Worm (Caenorhabditis elegans) whole organism, L1 larva: ENCODE results near the gene Y70G10A.4.

Source experiments
- C04F5.9 ChIP-seq: sonication (generic microtip); optimal IDR thresholded peaks from 2 replicates; lab custom pipeline; 2016; ENCODE audit warnings: missing genetic modification characterization, missing compliant biosample characterization
- Y116A8C.19 ChIP-seq: sonication (generic microtip); optimal IDR thresholded peaks from 2 replicates; lab custom pipeline; 2016; ENCODE audit warnings: missing compliant biosample characterization, missing genetic modification characterization, borderline replicate concordance
- aly-2 ChIP-seq: fragments of 150-350 bp; optimal IDR thresholded peaks from 2 replicates; lab custom pipeline; 2014; ENCODE audit warnings: missing biosample characterization, missing genetic modification characterization
- ceh-82 ChIP-seq, 3 experiments: fragments of 150-350 bp in 1 of 3; sonication (generic microtip) in 2 of 3; optimal IDR thresholded peaks; 2 replicates each; lab custom pipeline; 2014 to 2017; ENCODE audit warnings: missing biosample characterization in 3 of 3, missing genetic modification characterization in 3 of 3
- dpl-1 ChIP-seq, 3 experiments: fragments of 150-350 bp in 2 of 3; sonication (generic microtip) in 1 of 3; optimal IDR thresholded peaks; 2 replicates each; lab custom pipeline; 2014 to 2017; ENCODE audit warnings: missing biosample characterization in 3 of 3, missing genetic modification characterization in 3 of 3, missing genetic modification reagents in 3 of 3
- isw-1 ChIP-seq: fragments of 200-800 bp; sonication (Bioruptor generic); IDR thresholded peaks from 2 replicates; pipeline ENCODE4 v1.3.6; 2022; ENCODE audit warnings: missing genetic modification characterization, missing compliant biosample characterization
- lin-35 ChIP-seq, 2 experiments: fragments of 150-350 bp; optimal IDR thresholded peaks; 2 replicates each; lab custom pipeline; 2014; ENCODE audit warnings: missing biosample characterization in 2 of 2, missing genetic modification characterization in 2 of 2, missing genetic modification reagents in 2 of 2
- lin-39 ChIP-seq: fragments of 150-350 bp; optimal IDR thresholded peaks from 2 replicates; lab custom pipeline; 2014; ENCODE audit warnings: missing biosample characterization, missing genetic modification reagents, missing genetic modification characterization
- nhr-11 ChIP-seq: fragments of 150-350 bp; optimal IDR thresholded peaks from 2 replicates; lab custom pipeline; 2014; ENCODE audit warnings: missing biosample characterization, missing genetic modification characterization
- nhr-28 ChIP-seq: fragments of 150-350 bp; optimal IDR thresholded peaks from 2 replicates; lab custom pipeline; 2014; ENCODE audit warnings: missing biosample characterization, missing genetic modification characterization
- nhr-47 ChIP-seq: sonication (generic microtip); optimal IDR thresholded peaks from 2 replicates; lab custom pipeline; 2016; ENCODE audit warnings: mild to moderate bottlenecking, missing genetic modification characterization, moderate library complexity, missing compliant biosample characterization
- snpc-4 ChIP-seq: fragments of 150-350 bp; optimal IDR thresholded peaks from 2 replicates; lab custom pipeline; 2014; ENCODE audit warnings: missing biosample characterization, missing genetic modification characterization
- ztf-11 ChIP-seq, 2 experiments: sonication (generic microtip); optimal IDR thresholded peaks; 2 replicates each; lab custom pipeline; 2016 to 2017; ENCODE audit warnings: missing genetic modification characterization in 2 of 2, missing biosample characterization in 1 of 2, missing compliant biosample characterization in 1 of 2

ce11 chrIII:10258641-10259040 lies 36.7 kb downstream of the Y70G10A.4 start, which contains the start of gene rip-1:
- TF ChIP-seq ceh-82 (tag; optimal IDR thresholded peaks at IDR 0.05; lab: Kevin White, UChicago) (no peak), snpc-4 (tag; lab: Kevin White, UChicago) (no peak), lin-35 (GFP tag; optimal IDR thresholded peaks at IDR 0.05; lab: Kevin White, UChicago) (no peak), Y116A8C.19 (no peak), nhr-47 (tag; lab: Kevin White, UChicago) (no peak), ztf-11 (tag; optimal IDR thresholded peaks at IDR 0.05; lab: Kevin White, UChicago) (no peak), dpl-1 (GFP tag; optimal IDR thresholded peaks at IDR 0.05; lab: Kevin White, UChicago) (no peak), C04F5.9 (tag; lab: Kevin White, UChicago) (no peak), isw-1 (GFP tag; lab: Robert Waterston, UW) (no peak), aly-2 (tag; lab: Kevin White, UChicago) (no peak), lin-39 (tag; lab: Kevin White, UChicago) (no peak), nhr-11 (tag; lab: Kevin White, UChicago) (no peak), nhr-28 (no peak)
